Worm (Caenorhabditis elegans) whole organism, L4/young adult: ENCODE data around the gene C48B4.3.

ENCODE experiments used
- W03F9.2 ChIP-seq: fragments of 150-350 bp; optimal IDR thresholded peaks from 2 replicates; lab custom pipeline; 2014; ENCODE audit warnings: missing biosample characterization, missing genetic modification characterization
- dao-5 ChIP-seq: sonication (generic microtip); optimal IDR thresholded peaks from 2 replicates; lab custom pipeline; 2016; ENCODE audit warnings: missing genotype, missing genetic modification characterization, moderate library complexity, missing compliant biosample characterization
- him-1 ChIP-seq: sonication (generic microtip); optimal IDR thresholded peaks from 2 replicates; lab custom pipeline; 2016; ENCODE audit warnings: missing genotype, missing genetic modification reagents, missing genetic modification characterization, missing compliant biosample characterization

DNA sequence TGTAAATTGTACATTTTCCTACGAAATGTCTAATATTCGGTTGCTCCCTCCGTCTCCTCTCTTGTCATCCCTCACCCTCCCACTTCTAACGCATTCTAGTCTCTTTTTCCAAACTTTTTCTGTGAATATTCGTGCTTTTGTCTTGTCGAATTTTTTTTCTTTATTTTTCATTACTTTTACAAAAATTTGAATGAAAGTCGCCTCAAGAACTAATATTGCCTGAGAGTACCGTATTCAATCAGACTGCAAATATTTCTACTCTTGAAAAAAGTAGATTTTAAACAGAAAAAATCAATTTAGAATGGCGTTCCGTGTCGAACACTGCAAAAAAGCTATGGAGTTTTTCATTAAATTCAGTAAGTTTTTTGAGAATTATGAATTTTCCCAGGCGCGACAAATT is 25.9 kb downstream of the C48B4.3 start, which contains the start of gene ZK1098.11:
- TF ChIP-seq dao-5, result no peak
- TF ChIP-seq him-1, result no peak
- no peak for TF ChIP-seq W03F9.2
